Worm (Caenorhabditis elegans) whole organism, midembryonic: ENCODE data around the gene gcy-22.

ENCODE experiments used
- ref-1 ChIP-seq: fragments of 200-800 bp; sonication (Bioruptor generic); conservative IDR thresholded peaks from 2 replicates; pipeline ENCODE4 v1.3.6; 2022; ENCODE audit warnings: missing genetic modification reagents, missing genetic modification characterization, missing compliant biosample characterization
- ztf-29 ChIP-seq: fragments of 200-800 bp; sonication (Bioruptor generic); IDR thresholded peaks from 2 replicates; pipeline ENCODE4 v1.3.6; 2022; ENCODE audit warnings: missing genetic modification reagents, missing genetic modification characterization, missing compliant biosample characterization

ce11 chrV:20826618-20827017 lies 1.8 kb upstream of the gcy-22 start:
- TF ChIP-seq ztf-29 (no peak), ref-1 (GFP tag; lab: Robert Waterston, UW) (no peak)
